Fruit fly (Drosophila melanogaster) whole organism, prepupa: Measurements from ENCODE around the gene CG16957.

Source experiments
- CG6792 ChIP-seq: fragments of 200-800 bp; sonication (Bioruptor generic); optimal IDR thresholded peaks from 3 replicates; lab custom pipeline; 2016; ENCODE audit warnings: missing biosample characterization, missing genetic modification characterization
- Ets96B ChIP-seq: fragments of 200-800 bp; optimal IDR thresholded peaks from 2 replicates; lab custom pipeline; 2019; ENCODE audit warnings: missing biosample characterization, mild to moderate bottlenecking, missing genetic modification characterization, moderate library complexity
- Gug ChIP-seq: fragments of 200-800 bp; sonication (Bioruptor generic); IDR thresholded peaks from 2 replicates; pipeline ENCODE4 v1.3.6; 2022; ENCODE audit warnings: missing biosample characterization, missing genetic modification characterization
- Smox ChIP-seq: fragments of 200-800 bp; sonication (Bioruptor generic); optimal IDR thresholded peaks from 3 replicates; lab custom pipeline; 2016; ENCODE audit warnings: missing biosample characterization, missing genetic modification characterization
- fd85E ChIP-seq: fragments of 200-800 bp; sonication (Bioruptor generic); optimal IDR thresholded peaks from 3 replicates; lab custom pipeline; 2016; ENCODE audit warnings: missing biosample characterization, missing genetic modification characterization

DNA sequence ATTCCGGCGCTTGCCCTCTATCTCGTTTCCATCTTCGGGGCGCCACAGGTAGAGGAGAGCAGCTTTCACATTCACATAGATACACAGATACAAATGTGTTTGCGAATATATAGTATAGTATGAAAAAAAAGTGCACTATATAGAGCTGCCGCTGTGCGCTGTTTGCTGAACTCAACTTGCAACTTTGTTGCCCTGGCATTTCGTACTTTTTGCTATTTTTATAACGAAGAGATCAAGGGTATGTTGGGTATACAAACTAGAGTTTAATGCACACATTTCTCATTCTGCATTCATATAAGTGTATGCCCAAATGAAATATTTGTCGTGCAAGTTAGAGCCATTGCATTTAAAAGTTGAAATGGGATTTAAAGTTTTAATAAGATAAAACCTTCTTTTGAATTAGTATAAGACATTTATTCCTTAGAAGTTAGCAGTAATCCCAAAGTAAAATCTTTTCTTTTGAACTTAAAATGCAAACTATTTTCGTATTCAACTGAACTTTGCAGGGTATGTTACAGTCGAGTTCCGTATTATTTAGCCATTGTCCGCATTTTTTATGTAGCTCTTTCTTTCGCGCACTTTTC, 35.0 kb upstream of the CG16957 start:
- TF ChIP-seq Ets96B (tag; lab: Kevin White, UChicago) (no peak), Smox (no peak), CG6792 (GFP tag; lab: Kevin White, UChicago) (no peak), Gug (no peak), fd85E (no peak)
